Fruit fly (Drosophila melanogaster) whole organism, prepupa: ENCODE data around the gene CG14441.

ENCODE experiments used
- CG10669 ChIP-seq: fragments of 200-800 bp; sonication (Bioruptor generic); optimal IDR thresholded peaks from 3 replicates; lab custom pipeline; 2018; ENCODE audit warnings: missing biosample characterization, mild to moderate bottlenecking, missing genetic modification characterization, moderate library complexity
- CG11762 ChIP-seq: fragments of 200-800 bp; sonication (Bioruptor generic); optimal IDR thresholded peaks from 3 replicates; lab custom pipeline; 2016; ENCODE audit warnings: missing biosample characterization, missing genetic modification characterization; ENCODE audit not compliant: insufficient read depth
- CG11902 ChIP-seq: fragments of 200-800 bp; sonication (Bioruptor generic); optimal IDR thresholded peaks from 3 replicates; lab custom pipeline; 2016; ENCODE audit warnings: missing biosample characterization, missing genetic modification characterization
- CG15336 ChIP-seq: fragments of 200-800 bp; sonication (Bioruptor generic); IDR thresholded peaks from 2 replicates; pipeline ENCODE4 v1.3.6; 2022; ENCODE audit warnings: missing biosample characterization, missing genetic modification characterization
- CG1621 ChIP-seq: fragments of 200-800 bp; sonication (Bioruptor generic); optimal IDR thresholded peaks from 3 replicates; lab custom pipeline; 2018; ENCODE audit warnings: missing biosample characterization, mild to moderate bottlenecking, missing genetic modification characterization
- CG16779 ChIP-seq: fragments of 200-800 bp; sonication (Bioruptor generic); optimal IDR thresholded peaks from 3 replicates; lab custom pipeline; 2017; ENCODE audit warnings: missing biosample characterization, mild to moderate bottlenecking, missing genetic modification characterization
- CG3032 ChIP-seq: fragments of 200-800 bp; optimal IDR thresholded peaks from 2 replicates; lab custom pipeline; 2019; ENCODE audit warnings: missing biosample characterization, mild to moderate bottlenecking, missing genetic modification characterization, moderate library complexity
- CG32006 ChIP-seq: fragments of 200-800 bp; sonication (Bioruptor generic); optimal IDR thresholded peaks from 3 replicates; lab custom pipeline; 2017; ENCODE audit warnings: missing biosample characterization, mild to moderate bottlenecking, missing genetic modification characterization
- CG34406 ChIP-seq: fragments of 200-800 bp; sonication (Bioruptor generic); optimal IDR thresholded peaks from 3 replicates; lab custom pipeline; 2016; ENCODE audit warnings: missing biosample characterization, missing genetic modification characterization
- CG4318 ChIP-seq: fragments of 200-800 bp; sonication (Bioruptor generic); optimal IDR thresholded peaks from 3 replicates; lab custom pipeline; 2017; ENCODE audit warnings: missing biosample characterization, mild to moderate bottlenecking, missing genetic modification characterization
- CG6792 ChIP-seq: fragments of 200-800 bp; sonication (Bioruptor generic); optimal IDR thresholded peaks from 3 replicates; lab custom pipeline; 2016; ENCODE audit warnings: missing biosample characterization, missing genetic modification characterization
- CG6808 ChIP-seq: fragments of 200-800 bp; sonication (Bioruptor generic); optimal IDR thresholded peaks from 3 replicates; lab custom pipeline; 2017; ENCODE audit warnings: missing biosample characterization, missing genetic modification characterization, mild to moderate bottlenecking, moderate library complexity, missing genetic modification reagents
- CG6854 ChIP-seq: fragments of 200-800 bp; sonication (Bioruptor generic); optimal IDR thresholded peaks from 2 replicates; lab custom pipeline; 2017; ENCODE audit warnings: missing biosample characterization, mild to moderate bottlenecking, missing genetic modification characterization
- CG7368 ChIP-seq: fragments of 200-800 bp; sonication (Bioruptor generic); optimal IDR thresholded peaks from 3 replicates; lab custom pipeline; 2016; ENCODE audit warnings: missing biosample characterization, missing genetic modification characterization
- CG8119 ChIP-seq: fragments of 200-800 bp; sonication (Bioruptor generic); IDR thresholded peaks from 3 replicates; pipeline ENCODE4 v1.3.6; 2022; ENCODE audit warnings: missing biosample characterization, missing genetic modification characterization
- CG8319 ChIP-seq: fragments of 200-800 bp; sonication (Bioruptor generic); optimal IDR thresholded peaks from 3 replicates; lab custom pipeline; 2016; ENCODE audit warnings: missing biosample characterization, missing genetic modification characterization
- CG8632 ChIP-seq: fragments of 200-800 bp; sonication (Bioruptor generic); optimal IDR thresholded peaks from 3 replicates; lab custom pipeline; 2016; ENCODE audit warnings: missing biosample characterization, missing genetic modification characterization
- CG9139 ChIP-seq: fragments of 200-800 bp; sonication (Bioruptor generic); optimal IDR thresholded peaks from 3 replicates; lab custom pipeline; 2017; ENCODE audit warnings: missing biosample characterization, mild to moderate bottlenecking, missing genetic modification characterization
- Eip75B ChIP-seq: fragments of 200-800 bp; sonication (Bioruptor generic); optimal IDR thresholded peaks from 3 replicates; lab custom pipeline; 2016; ENCODE audit warnings: missing biosample characterization, missing genetic modification characterization
- Eip78C ChIP-seq: fragments of 200-800 bp; sonication (Bioruptor generic); peaks from one replicate; lab custom pipeline; 2016; ENCODE audit warnings: missing biosample characterization, missing genetic modification characterization
- Eip93F ChIP-seq: fragments of 200-800 bp; sonication (Bioruptor generic); optimal IDR thresholded peaks from 2 replicates; lab custom pipeline; 2016; ENCODE audit warnings: missing biosample characterization, mild to moderate bottlenecking, missing genetic modification characterization
- Ets21C ChIP-seq: fragments of 200-800 bp; sonication (Bioruptor generic); optimal IDR thresholded peaks from 3 replicates; lab custom pipeline; 2016; ENCODE audit warnings: missing biosample characterization, missing genetic modification characterization
- Ets96B ChIP-seq: fragments of 200-800 bp; optimal IDR thresholded peaks from 2 replicates; lab custom pipeline; 2019; ENCODE audit warnings: missing biosample characterization, mild to moderate bottlenecking, missing genetic modification characterization, moderate library complexity
- Hr38 ChIP-seq: sonication (Bioruptor generic); optimal IDR thresholded peaks from 2 replicates; lab custom pipeline; 2016; ENCODE audit warnings: missing biosample characterization, missing genetic modification characterization
- Hr4 ChIP-seq: fragments of 200-800 bp; sonication (Bioruptor generic); optimal IDR thresholded peaks from 3 replicates; lab custom pipeline; 2016; ENCODE audit warnings: missing biosample characterization, missing genetic modification characterization
- Lpt ChIP-seq: fragments of 200-800 bp; sonication (Bioruptor generic); optimal IDR thresholded peaks from 3 replicates; lab custom pipeline; 2016; ENCODE audit warnings: missing biosample characterization, missing genetic modification characterization
- Met ChIP-seq: fragments of 200-800 bp; sonication (Bioruptor generic); optimal IDR thresholded peaks from 3 replicates; lab custom pipeline; 2016; ENCODE audit warnings: missing biosample characterization, missing genetic modification characterization
- OdsH ChIP-seq: fragments of 200-800 bp; sonication (Bioruptor generic); optimal IDR thresholded peaks from 3 replicates; lab custom pipeline; 2016; ENCODE audit warnings: missing biosample characterization, missing genetic modification characterization
- Sox102F ChIP-seq: fragments of 200-800 bp; sonication (Bioruptor generic); optimal IDR thresholded peaks from 2 replicates; lab custom pipeline; 2016; ENCODE audit warnings: missing biosample characterization, mild to moderate bottlenecking, missing genetic modification characterization
- Sox14 ChIP-seq: fragments of 200-800 bp; sonication (Bioruptor generic); optimal IDR thresholded peaks from 3 replicates; lab custom pipeline; 2016; ENCODE audit warnings: missing biosample characterization, missing genetic modification characterization
- Sox15 ChIP-seq: fragments of 200-800 bp; sonication (Bioruptor generic); optimal IDR thresholded peaks from 3 replicates; lab custom pipeline; 2016; ENCODE audit warnings: missing biosample characterization, missing genetic modification characterization
- achi ChIP-seq: fragments of 200-800 bp; sonication (Bioruptor generic); optimal IDR thresholded peaks from 3 replicates; lab custom pipeline; 2016; ENCODE audit warnings: missing biosample characterization, missing genetic modification characterization
- acj6 ChIP-seq: fragments of 200-800 bp; sonication (Bioruptor generic); optimal IDR thresholded peaks from 3 replicates; lab custom pipeline; 2016; ENCODE audit warnings: missing biosample characterization, missing genetic modification characterization
- cyc ChIP-seq: fragments of 200-800 bp; sonication (Bioruptor generic); optimal IDR thresholded peaks from 3 replicates; lab custom pipeline; 2016; ENCODE audit warnings: missing biosample characterization, missing genetic modification characterization
- dsx ChIP-seq: fragments of 200-800 bp; optimal IDR thresholded peaks from 3 replicates; lab custom pipeline; 2019; ENCODE audit warnings: missing biosample characterization, mild to moderate bottlenecking, missing genetic modification characterization, moderate library complexity; ENCODE audit not compliant: poor library complexity, severe bottlenecking
- eg ChIP-seq: fragments of 200-800 bp; sonication (Bioruptor generic); IDR thresholded peaks from 3 replicates; pipeline ENCODE4 v1.3.6; 2022; ENCODE audit warnings: missing biosample characterization, missing genetic modification characterization
- esn ChIP-seq: fragments of 200-800 bp; sonication (Bioruptor generic); optimal IDR thresholded peaks from 2 replicates; lab custom pipeline; 2016; ENCODE audit warnings: missing biosample characterization, mild to moderate bottlenecking, missing genetic modification characterization, moderate library complexity
- fd85E ChIP-seq: fragments of 200-800 bp; sonication (Bioruptor generic); optimal IDR thresholded peaks from 3 replicates; lab custom pipeline; 2016; ENCODE audit warnings: missing biosample characterization, missing genetic modification characterization
- fkh ChIP-seq: fragments of 200-800 bp; sonication (Bioruptor generic); optimal IDR thresholded peaks from 3 replicates; lab custom pipeline; 2017; ENCODE audit warnings: missing biosample characterization, mild to moderate bottlenecking, missing genetic modification characterization, moderate library complexity
- lz ChIP-seq: fragments of 200-800 bp; sonication (Bioruptor generic); optimal IDR thresholded peaks from 3 replicates; lab custom pipeline; 2016; ENCODE audit warnings: missing biosample characterization, missing genetic modification characterization
- net ChIP-seq: fragments of 200-800 bp; sonication (Bioruptor generic); optimal IDR thresholded peaks from 3 replicates; lab custom pipeline; 2016; ENCODE audit warnings: missing biosample characterization, missing genetic modification characterization
- salr ChIP-seq, 2 experiments: fragments of 200-800 bp; sonication (Bioruptor generic); optimal IDR thresholded peaks; 3 replicates each; lab custom pipeline; 2016 to 2018; ENCODE audit warnings: missing biosample characterization in 2 of 2, missing genetic modification characterization in 2 of 2, mild to moderate bottlenecking in 1 of 2
- spab ChIP-seq: fragments of 200-800 bp; sonication (Bioruptor generic); optimal IDR thresholded peaks from 2 replicates; lab custom pipeline; 2017; ENCODE audit warnings: missing biosample characterization, mild to moderate bottlenecking, missing genetic modification characterization, missing genetic modification reagents
- ss ChIP-seq, 2 experiments: fragments of 200-800 bp; sonication (Bioruptor generic); optimal IDR thresholded peaks; 2 replicates in 1 of 2; 3 replicates in 1 of 2; lab custom pipeline; 2017 to 2018; ENCODE audit warnings: mild to moderate bottlenecking in 2 of 2, missing biosample characterization in 2 of 2, missing genetic modification characterization in 2 of 2, moderate library complexity in 1 of 2
- svp ChIP-seq: fragments of 200-800 bp; sonication (Bioruptor generic); peaks from one replicate; lab custom pipeline; 2016; ENCODE audit warnings: missing biosample characterization, missing genetic modification characterization
- topi ChIP-seq: fragments of 200-800 bp; sonication (Bioruptor generic); optimal IDR thresholded peaks from 3 replicates; lab custom pipeline; 2016; ENCODE audit warnings: missing biosample characterization, missing genetic modification characterization
- vri ChIP-seq: fragments of 200-800 bp; sonication (Bioruptor generic); optimal IDR thresholded peaks from 3 replicates; lab custom pipeline; 2016; ENCODE audit warnings: missing biosample characterization, mild to moderate bottlenecking, missing genetic modification characterization

Gene CG14441

dm6 chrX:6688620-6689400 is 10.5 kb upstream of the CG14441 start, which contains the start of gene CG3184:
TSS of gene CG3184 (minus strand) at chrX:6688774.
- no peak for TF ChIP-seq CG3032 (tag; lab: Kevin White, UChicago)
- no peak for TF ChIP-seq Met
- no peak for TF ChIP-seq CG1621
- no peak for TF ChIP-seq CG8632 (GFP tag; lab: Kevin White, UChicago)
- TF ChIP-seq Hr4: no peak
- TF ChIP-seq lz (GFP tag; lab: Kevin White, UChicago): no peak
- no peak for TF ChIP-seq eg (GFP tag; lab: Robert Waterston, UW)
- no peak for TF ChIP-seq spab
- no peak for TF ChIP-seq CG34406 (GFP tag; lab: Kevin White, UChicago)
- no peak for TF ChIP-seq Eip78C (GFP tag; lab: Kevin White, UChicago)
- no peak for TF ChIP-seq salr (GFP tag; optimal IDR thresholded peaks at IDR 0.05; lab: Kevin White, UChicago)
- no peak for TF ChIP-seq cyc (GFP tag; lab: Kevin White, UChicago)
- no peak for TF ChIP-seq vri (GFP tag; lab: Kevin White, UChicago)
- TF ChIP-seq esn (GFP tag; lab: Kevin White, UChicago): no peak
- no peak for TF ChIP-seq Sox15 (GFP tag; lab: Kevin White, UChicago)
- no peak for TF ChIP-seq CG10669 (GFP tag; lab: Kevin White, UChicago)
- TF ChIP-seq topi: no peak
- no peak for TF ChIP-seq achi (GFP tag; lab: Kevin White, UChicago)
- TF ChIP-seq dsx (GFP tag; lab: Kevin White, UChicago): no peak
- TF ChIP-seq Sox102F: no peak

dm6 chrX:6694105-6694788 is 5.1 kb upstream of the CG14441 start:
- TF ChIP-seq Lpt (GFP tag; lab: Kevin White, UChicago) (no peak), CG8632 (GFP tag; lab: Kevin White, UChicago) (no peak), CG6854 (GFP tag; lab: Kevin White, UChicago) (no peak), CG9139 (GFP tag; lab: Kevin White, UChicago) (no peak), CG4318 (GFP tag; lab: Kevin White, UChicago) (no peak), CG11902 (no peak), Eip78C (GFP tag; lab: Kevin White, UChicago) (peak; percentile 69), CG34406 (GFP tag; lab: Kevin White, UChicago) (no peak), CG16779 (tag; lab: Kevin White, UChicago) (no peak), fd85E (GFP tag; lab: Kevin White, UChicago) (no peak), CG1621 (peak; percentile 43), fkh (no peak), CG7368 (GFP tag; lab: Kevin White, UChicago) (no peak), CG6808 (GFP tag; lab: Kevin White, UChicago) (no peak), dsx (GFP tag; lab: Kevin White, UChicago) (no peak), OdsH (GFP tag; lab: Kevin White, UChicago) (no peak), CG15336 (GFP tag; lab: Robert Waterston, UW) (no peak), CG10669 (GFP tag; lab: Kevin White, UChicago) (no peak), CG8119 (no peak), acj6 (GFP tag; lab: Kevin White, UChicago) (no peak), CG6792 (GFP tag; lab: Kevin White, UChicago) (no peak), Hr38 (no peak), spab (no peak), Ets96B (tag; lab: Kevin White, UChicago) (peak; percentile 0), CG32006 (GFP tag; lab: Kevin White, UChicago) (no peak), net (GFP tag; lab: Kevin White, UChicago) (no peak), CG11762 (GFP tag; lab: Kevin White, UChicago) (no peak), Sox14 (GFP tag; lab: Kevin White, UChicago) (peak; percentile 3), CG8319 (GFP tag; lab: Kevin White, UChicago) (no peak), topi (no peak), Ets21C (no peak), cyc (GFP tag; lab: Kevin White, UChicago) (no peak), svp (GFP tag; lab: Kevin White, UChicago) (no peak), ss (GFP tag; optimal IDR thresholded peaks at IDR 0.05; lab: Kevin White, UChicago) (peak in 1 of 2 experiments; percentile 73), Eip93F (GFP tag; lab: Kevin White, UChicago) (no peak), Eip75B (no peak)
